Fruit fly (Drosophila melanogaster) S2 (cell line): ENCODE measurements around the gene Gart.

ENCODE experiments used
- CG8478 ChIP-seq: fragments of >200 bp; optimal IDR thresholded peaks from 2 replicates; lab custom pipeline; 2018
- CTCF ChIP-seq, 2 experiments: fragments of >200 bp; optimal IDR thresholded peaks; 2 replicates each; lab custom pipeline; 2018

Gart gene

DNA sequence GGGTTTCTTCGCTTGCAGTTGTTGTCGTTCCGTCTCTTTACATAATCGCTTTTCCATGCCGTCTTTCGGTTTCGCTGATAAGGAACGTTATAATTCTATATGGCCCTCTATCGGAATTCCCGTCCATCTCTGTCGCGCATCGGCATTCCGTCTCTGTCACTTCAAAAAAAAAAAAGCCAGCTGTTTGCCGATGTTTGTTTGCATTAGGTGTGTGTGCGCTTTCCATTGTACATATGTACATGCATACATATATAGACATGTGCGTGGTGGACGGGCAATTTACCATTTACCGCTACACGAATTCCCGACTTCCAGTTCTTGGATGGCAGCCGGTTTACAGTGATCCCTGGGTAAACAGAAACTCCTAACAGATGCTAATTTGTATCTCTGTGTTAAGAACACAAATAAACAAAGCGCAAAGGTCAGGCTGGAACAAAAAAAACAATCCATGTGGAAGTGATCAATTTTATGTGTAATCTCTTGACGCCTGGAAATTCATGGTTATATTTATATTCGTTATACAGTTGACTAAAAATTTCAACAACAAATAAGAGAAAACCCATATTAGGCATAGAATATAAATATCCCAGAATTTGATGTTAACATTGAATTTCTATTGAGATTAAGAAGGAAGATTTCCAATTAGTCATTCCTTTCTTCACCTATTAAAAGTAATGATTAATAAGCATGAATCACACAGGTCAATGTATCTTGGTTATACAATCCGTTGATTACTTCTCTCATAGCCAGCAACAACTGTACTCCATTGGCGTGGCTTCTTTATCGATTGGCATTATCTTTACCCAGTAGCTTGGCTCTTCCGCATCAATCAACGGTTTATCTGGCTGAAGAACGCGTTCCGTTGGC, 19.6 kb upstream of the Gart start:
- TF ChIP-seq CTCF (optimal IDR thresholded peaks at IDR 0.05; lab: Kevin White, UChicago): peak in 1 of 2 experiments; percentile 5
- no peak for TF ChIP-seq CG8478 (lab: Kevin White, UChicago)

DNA sequence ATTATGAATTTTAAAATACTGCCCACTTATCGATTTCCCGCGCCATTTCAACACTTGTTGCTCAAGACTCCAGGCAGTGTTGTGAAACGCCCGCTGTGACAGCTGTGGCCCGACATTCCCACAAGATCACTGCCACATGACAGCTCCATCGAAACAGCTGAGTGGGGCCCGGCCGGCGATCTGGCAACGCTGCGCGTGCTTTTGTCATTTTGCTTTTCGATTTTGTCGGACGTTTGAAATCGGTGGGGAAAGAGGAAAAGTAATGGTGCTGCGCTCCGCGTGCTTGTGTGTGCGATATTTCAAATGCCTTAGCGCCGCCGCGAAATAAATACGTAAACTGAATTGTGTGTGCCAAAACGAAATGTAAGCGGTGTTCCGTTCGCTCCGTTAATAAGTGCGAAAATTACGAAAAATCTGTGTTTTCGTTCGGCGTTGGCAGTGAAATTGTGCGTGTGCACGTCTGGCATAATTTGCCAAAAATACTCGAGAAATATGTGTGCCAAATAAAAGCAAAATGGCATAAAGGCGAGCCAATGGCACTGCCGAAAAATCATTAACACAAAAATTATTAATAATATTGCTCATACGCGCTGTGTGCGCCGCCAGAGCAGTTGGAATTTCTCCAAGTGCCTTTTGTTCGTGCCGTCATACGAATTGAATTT, 18.6 kb upstream of the Gart start:
- TF ChIP-seq CG8478 (lab: Kevin White, UChicago) (no peak), CTCF (optimal IDR thresholded peaks at IDR 0.05; lab: Kevin White, UChicago) (no peak)

dm6 chr2L:7039342-7039684, 15.6 kb upstream of the Gart start:
- TF ChIP-seq CG8478 (lab: Kevin White, UChicago) (no peak), CTCF (optimal IDR thresholded peaks at IDR 0.05; lab: Kevin White, UChicago) (no peak)

DNA sequence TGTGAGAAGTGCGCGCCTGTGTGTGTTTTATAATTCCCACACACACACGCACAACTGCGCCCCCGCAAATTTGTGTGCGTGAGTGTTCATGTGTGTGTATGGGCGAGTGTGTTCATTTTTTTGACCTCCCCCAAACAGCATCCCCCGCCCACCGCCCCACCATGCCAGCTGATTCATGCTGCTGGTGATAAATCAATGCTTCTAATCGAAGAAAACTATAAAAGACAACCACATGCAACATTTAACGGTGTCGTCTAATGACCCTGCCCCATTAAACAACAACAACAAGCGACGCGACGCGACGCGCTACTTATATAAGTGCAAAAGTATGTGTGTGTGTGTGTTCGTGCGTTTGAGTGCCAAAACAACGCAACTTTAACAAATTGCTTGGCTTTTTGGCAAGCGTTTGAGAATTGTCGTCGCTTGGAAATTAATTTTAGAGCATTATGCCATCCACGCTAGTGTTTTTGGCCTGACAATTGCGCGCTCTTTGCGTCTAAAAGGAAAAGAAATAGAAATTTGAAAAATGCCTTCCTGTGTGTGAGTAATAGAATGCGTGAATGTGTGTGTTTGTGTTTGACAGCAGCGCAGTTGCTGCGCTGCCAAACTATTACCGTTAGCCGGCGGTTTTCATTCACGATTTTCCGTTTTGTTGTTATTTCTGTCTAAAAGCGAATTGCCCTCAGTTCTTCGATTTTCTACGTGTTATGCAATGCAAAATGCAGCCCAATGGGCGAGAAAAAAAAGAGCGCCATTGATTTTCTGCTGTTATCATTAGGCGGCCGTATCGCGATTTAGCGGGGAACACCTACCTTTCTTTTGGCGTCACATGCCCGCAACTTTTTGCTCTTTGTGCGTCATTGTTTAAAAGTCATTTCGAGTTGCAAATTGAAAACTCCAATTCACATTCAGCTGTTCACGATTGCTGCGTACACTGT, 15.0 kb upstream of the Gart start:
- no peak for TF ChIP-seq CG8478 (lab: Kevin White, UChicago)
- TF ChIP-seq CTCF (optimal IDR thresholded peaks at IDR 0.05; lab: Kevin White, UChicago): no peak

DNA sequence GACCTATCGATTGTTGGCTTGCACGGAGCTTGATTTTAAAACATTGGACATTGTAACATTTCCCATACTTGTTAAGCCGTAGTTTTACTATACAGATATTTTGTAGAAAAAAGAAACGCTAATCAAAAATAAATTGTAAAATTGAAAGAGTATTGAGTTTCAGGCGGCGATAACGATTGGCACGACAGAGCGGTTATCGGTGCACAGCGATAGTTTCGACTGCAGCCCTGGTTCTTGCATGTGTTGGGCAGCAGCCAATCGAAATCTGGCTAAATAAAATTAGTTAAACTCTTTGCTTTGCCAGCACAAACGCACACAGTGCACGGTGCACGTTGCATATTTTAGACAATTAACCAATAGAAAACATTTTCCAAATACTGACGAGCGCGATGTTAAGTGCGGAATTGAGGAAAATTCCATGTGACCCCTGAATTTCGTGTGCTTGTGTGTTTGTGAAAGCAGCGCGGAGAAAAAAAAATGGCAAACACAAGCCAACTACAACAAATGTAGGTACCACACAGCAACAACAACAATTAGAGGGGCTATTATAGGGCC, 14.2 kb upstream of the Gart start, which contains the start of gene milt:
milt (plus strand) TSS at position 51 of the 555 bp plus-strand sequence.
- peak; percentile 14 to 24 for TF ChIP-seq CTCF (optimal IDR thresholded peaks at IDR 0.05; lab: Kevin White, UChicago)
- TF ChIP-seq CG8478 (lab: Kevin White, UChicago): no peak

- TF ChIP-seq CG8478 (lab: Kevin White, UChicago) (no peak), CTCF (optimal IDR thresholded peaks at IDR 0.05; lab: Kevin White, UChicago) (no peak)
Measured at dm6 chr2L:7033100-7033675, 9.5 kb upstream of the Gart start.

DNA sequence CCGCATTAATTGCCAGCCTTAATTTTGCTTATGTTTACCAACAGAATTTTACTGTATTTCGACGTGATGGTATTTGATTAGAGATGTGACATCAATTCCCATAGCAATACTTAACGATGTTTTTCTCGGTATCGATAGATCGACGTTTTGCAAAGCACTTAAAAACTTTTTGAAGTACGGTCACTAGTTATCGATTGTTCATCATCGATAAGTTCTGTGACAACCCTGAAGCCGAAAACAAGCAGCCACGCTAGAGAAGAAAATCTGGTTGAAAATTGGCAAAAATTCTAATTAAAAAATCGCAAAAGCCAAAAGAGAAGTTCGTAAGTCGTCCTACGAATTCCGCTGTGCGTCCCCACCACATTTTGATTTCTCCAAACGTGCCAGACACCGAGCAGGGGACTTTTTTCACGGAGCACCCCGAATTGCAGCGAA, 8.8 kb upstream of the Gart start, which contains the start of the genes Rab30 and Caper:
Rab30 (minus strand) TSS at position 90 of the 435 bp plus-strand sequence.
Caper (plus strand) TSS at position 205 of the 435 bp plus-strand sequence.
- TF ChIP-seq CG8478 (lab: Kevin White, UChicago) (no peak), CTCF (optimal IDR thresholded peaks at IDR 0.05; lab: Kevin White, UChicago) (peak in 1 of 2 experiments; percentile 32)

- TF ChIP-seq CTCF (optimal IDR thresholded peaks at IDR 0.05; lab: Kevin White, UChicago) (no peak), CG8478 (lab: Kevin White, UChicago) (no peak)
Measured at dm6 chr2L:7028990-7029389, 5.3 kb upstream of the Gart start.

DNA sequence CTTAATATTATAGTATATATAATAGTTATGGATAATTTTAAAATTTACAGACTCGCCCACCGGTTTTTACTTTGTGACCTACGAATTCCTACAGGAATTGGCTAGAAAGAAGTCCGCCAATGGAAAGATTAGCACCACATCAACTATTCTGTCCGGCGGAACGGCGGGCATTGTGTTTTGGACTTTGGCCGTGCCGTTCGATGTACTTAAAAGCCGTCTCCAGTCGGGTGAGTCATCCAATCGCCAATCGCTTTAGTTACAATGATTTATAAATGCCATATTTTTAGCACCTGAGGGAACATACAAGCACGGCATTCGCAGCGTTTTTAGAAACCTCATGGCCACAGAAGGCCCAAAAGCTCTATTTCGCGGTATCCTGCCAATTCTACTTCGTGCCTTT, 4.7 kb upstream of the Gart start:
- no peak for TF ChIP-seq CTCF (optimal IDR thresholded peaks at IDR 0.05; lab: Kevin White, UChicago)
- TF ChIP-seq CG8478 (lab: Kevin White, UChicago): no peak

DNA sequence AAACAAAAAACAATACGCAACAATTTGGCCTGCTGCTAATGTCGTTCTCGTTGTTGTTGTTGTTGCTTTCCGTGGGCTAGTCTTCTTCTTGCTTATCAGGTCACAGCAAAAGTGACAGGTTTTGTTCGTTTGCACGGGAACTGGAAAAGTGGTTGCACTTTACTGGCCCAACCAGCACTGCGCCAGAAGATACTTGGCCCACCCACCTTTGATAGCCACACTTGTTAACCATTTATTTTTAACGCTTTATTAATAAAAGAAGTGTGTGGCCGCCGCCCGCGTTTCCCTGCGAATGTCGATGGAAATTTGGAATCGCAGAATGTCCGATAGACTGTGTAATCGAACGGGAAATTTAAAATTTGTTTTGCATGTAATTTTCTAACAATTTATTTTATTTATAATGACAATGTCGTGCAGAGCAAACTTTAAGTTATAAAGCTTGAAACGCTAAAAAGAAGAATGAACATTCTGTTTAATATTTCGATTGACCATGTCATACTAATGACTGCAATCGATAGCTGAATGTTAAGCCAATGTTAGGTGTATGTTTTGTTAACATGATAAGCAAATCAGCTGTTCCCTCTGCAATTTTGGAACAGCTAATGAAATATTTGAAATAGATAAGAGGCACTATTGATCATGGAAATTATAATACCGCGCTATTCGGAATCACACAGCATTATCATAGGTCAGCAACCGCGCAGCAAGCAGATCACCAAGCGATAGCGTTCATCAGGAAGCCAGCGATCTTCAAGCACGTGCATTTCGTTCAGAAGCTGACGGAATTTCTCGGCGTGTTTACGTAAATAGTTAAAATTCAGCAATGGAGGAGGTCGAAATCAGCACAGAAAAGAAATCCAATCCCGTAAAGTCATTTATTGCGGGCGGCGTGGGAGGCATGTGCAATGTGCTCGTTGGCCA, 3.5 kb upstream of the Gart start, which contains the start of the genes CG31908 and MME1:
CG31908 (minus strand) TSS at position 402 of the 921 bp plus-strand sequence.
MME1 (plus strand) TSS at position 539 of the 921 bp plus-strand sequence.
- TF ChIP-seq CTCF (optimal IDR thresholded peaks at IDR 0.05; lab: Kevin White, UChicago) (no peak), CG8478 (lab: Kevin White, UChicago) (no peak)

DNA sequence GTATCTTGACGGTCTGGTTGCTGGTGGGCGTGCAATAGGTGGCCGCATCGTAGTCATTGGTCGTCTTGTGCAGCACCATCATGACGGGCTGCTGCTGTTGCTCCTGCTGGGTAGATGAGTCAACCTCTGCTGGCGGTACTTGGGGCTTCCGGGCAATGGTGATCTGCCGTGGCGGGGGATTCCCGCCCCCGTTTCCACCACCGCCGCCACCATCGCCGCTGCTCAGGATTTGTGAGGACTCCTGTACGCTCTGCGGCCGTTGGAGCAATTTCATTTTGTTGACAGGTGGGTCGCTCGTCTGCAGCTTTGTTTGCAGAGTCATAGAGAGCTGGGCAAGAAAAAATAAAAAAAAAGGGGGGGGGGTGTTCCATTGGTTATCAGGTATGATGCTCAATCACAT, 2.6 kb upstream of the Gart start:
- TF ChIP-seq CTCF (optimal IDR thresholded peaks at IDR 0.05; lab: Kevin White, UChicago): no peak
- TF ChIP-seq CG8478 (lab: Kevin White, UChicago): no peak

DNA sequence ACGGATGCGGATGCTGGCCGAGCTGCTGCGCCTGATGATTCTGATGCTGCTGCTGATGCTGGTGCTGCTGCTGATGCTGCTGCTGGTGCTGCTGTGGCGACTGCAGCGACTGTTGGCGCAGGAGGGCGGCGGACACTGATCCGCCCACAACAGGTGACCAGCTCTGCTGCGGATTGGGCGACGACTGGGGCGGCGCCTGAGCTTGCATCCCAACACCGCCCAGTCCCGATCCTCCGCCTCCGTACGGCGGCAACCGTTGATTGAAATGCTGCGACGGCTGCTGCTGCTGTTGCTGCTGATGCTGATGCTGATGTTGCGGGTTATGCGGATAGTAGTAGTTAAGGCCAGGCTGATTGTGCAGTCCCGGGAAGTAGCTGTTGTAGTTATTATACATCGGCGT, 1.5 kb upstream of the Gart start:
- TF ChIP-seq CG8478 (lab: Kevin White, UChicago) (no peak), CTCF (optimal IDR thresholded peaks at IDR 0.05; lab: Kevin White, UChicago) (no peak)
